Fruit fly (Drosophila melanogaster) whole organism, embryonic: Measurements from ENCODE around the gene IntS9.

Experiments used
- Abd-B ChIP-seq: fragments of 200-800 bp; sonication (Bioruptor generic); optimal IDR thresholded peaks from 2 replicates; lab custom pipeline; 2018; ENCODE audit warnings: missing biosample characterization, mild to moderate bottlenecking, missing genetic modification characterization, moderate library complexity
- Bdp1 ChIP-seq: fragments of 200-800 bp; sonication (Bioruptor generic); optimal IDR thresholded peaks from 3 replicates; lab custom pipeline; 2016; ENCODE audit warnings: missing biosample characterization, missing genetic modification characterization
- CG10321 ChIP-seq: fragments of 200-800 bp; sonication (Bioruptor generic); IDR thresholded peaks from 2 replicates; pipeline ENCODE4 v1.3.6; 2022; ENCODE audit warnings: missing biosample characterization, missing genetic modification characterization
- CG10959 ChIP-seq: fragments of 200-800 bp; sonication (Bioruptor generic); IDR thresholded peaks from 2 replicates; pipeline ENCODE4 v1.3.6; 2022; ENCODE audit warnings: missing biosample characterization, missing genetic modification characterization
- CG12299 ChIP-seq: fragments of 200-800 bp; sonication (Bioruptor generic); optimal IDR thresholded peaks from 2 replicates; lab custom pipeline; 2018; ENCODE audit warnings: missing biosample characterization, mild to moderate bottlenecking, missing genetic modification characterization
- CG12769 ChIP-seq: fragments of 200-800 bp; sonication (Bioruptor generic); optimal IDR thresholded peaks from 2 replicates; lab custom pipeline; 2019; ENCODE audit warnings: missing biosample characterization, mild to moderate bottlenecking, missing genetic modification characterization, moderate library complexity
- CG13894 ChIP-seq: fragments of 200-800 bp; sonication (Bioruptor generic); optimal IDR thresholded peaks from 3 replicates; lab custom pipeline; 2018; ENCODE audit warnings: missing biosample characterization, mild to moderate bottlenecking, missing genetic modification characterization, moderate library complexity
- CG14965 ChIP-seq: fragments of 200-800 bp; sonication (Bioruptor generic); optimal IDR thresholded peaks from 2 replicates; lab custom pipeline; 2016; ENCODE audit warnings: missing biosample characterization, missing genetic modification characterization, borderline replicate concordance
- CG15269 ChIP-seq: fragments of 200-800 bp; sonication (Bioruptor generic); optimal IDR thresholded peaks from 2 replicates; lab custom pipeline; 2018; ENCODE audit warnings: missing biosample characterization, mild to moderate bottlenecking, missing genetic modification characterization, moderate library complexity
- CG1602 ChIP-seq: fragments of 200-800 bp; sonication (Bioruptor generic); optimal IDR thresholded peaks from 3 replicates; lab custom pipeline; 2016; ENCODE audit warnings: missing biosample characterization, missing genetic modification characterization
- CG3726 ChIP-seq: fragments of 200-800 bp; sonication (Bioruptor generic); IDR thresholded peaks from 3 replicates; pipeline ENCODE4, ENCODE4 v1.3.6; 2022; ENCODE audit warnings: missing biosample characterization, missing genetic modification characterization
- CG4360 ChIP-seq: fragments of 200-800 bp; sonication (Bioruptor generic); IDR thresholded peaks from 2 replicates; pipeline ENCODE4 v1.3.6; 2022; ENCODE audit warnings: missing biosample characterization, missing genetic modification characterization
- CG4730 ChIP-seq: fragments of 200-800 bp; sonication (Bioruptor generic); IDR thresholded peaks from 2 replicates; pipeline ENCODE4 v1.3.6; 2022; ENCODE audit warnings: missing biosample characterization, missing genetic modification characterization
- CG6254 ChIP-seq: fragments of 200-800 bp; sonication (Bioruptor generic); optimal IDR thresholded peaks from 3 replicates; lab custom pipeline; 2017; ENCODE audit warnings: mild to moderate bottlenecking, missing biosample characterization, missing genetic modification reagents, missing genetic modification characterization
- CG6689 ChIP-seq: fragments of 200-800 bp; sonication (Bioruptor generic); IDR thresholded peaks from 2 replicates; pipeline ENCODE4 v1.3.6; 2022; ENCODE audit warnings: missing biosample characterization, missing genetic modification characterization
- Chrac-16 ChIP-seq: fragments of 200-800 bp; sonication (Bioruptor generic); optimal IDR thresholded peaks from 3 replicates; lab custom pipeline; 2016; ENCODE audit warnings: missing biosample characterization, missing genetic modification characterization
- Doc2 ChIP-seq: fragments of 200-800 bp; sonication (Bioruptor generic); IDR thresholded peaks from 2 replicates; pipeline ENCODE4 v1.3.6; 2022; ENCODE audit warnings: missing biosample characterization, missing genetic modification characterization
- Ets65A ChIP-seq: fragments of 200-800 bp; sonication (Bioruptor generic); peaks from one replicate; lab custom pipeline; 2016; ENCODE audit warnings: missing biosample characterization, missing genetic modification characterization
- Fer3 ChIP-seq: fragments of 200-800 bp; sonication (Bioruptor generic); optimal IDR thresholded peaks from 2 replicates; lab custom pipeline; 2018; ENCODE audit warnings: missing biosample characterization, mild to moderate bottlenecking, missing genetic modification characterization, moderate library complexity
- Med ChIP-seq: fragments of 200-800 bp; sonication (Bioruptor generic); peaks from one replicate; lab custom pipeline; 2016; ENCODE audit warnings: missing biosample characterization, missing genetic modification characterization, mild to moderate bottlenecking, inconsistent platforms, moderate library complexity
- NC2β ChIP-seq: fragments of 200-800 bp; sonication (Bioruptor generic); optimal IDR thresholded peaks from 2 replicates; lab custom pipeline; 2016; ENCODE audit warnings: missing biosample characterization, missing genetic modification characterization
- Oaz ChIP-seq: fragments of 200-800 bp; sonication (Bioruptor generic); IDR thresholded peaks from 2 replicates; pipeline ENCODE4 v1.3.6; 2022; ENCODE audit warnings: missing biosample characterization, missing genetic modification characterization
- Pdp1 ChIP-seq, 2 experiments: fragments of 200-800 bp; sonication (Bioruptor generic); optimal IDR thresholded peaks; 3 replicates each; lab custom pipeline; 2016; ENCODE audit warnings: missing biosample characterization in 2 of 2, missing genetic modification characterization in 2 of 2, mild to moderate bottlenecking in 1 of 2, moderate library complexity in 1 of 2
- Poxn ChIP-seq: fragments of 200-800 bp; sonication (Bioruptor generic); IDR thresholded peaks from 2 replicates; pipeline ENCODE4 v1.3.6; 2022; ENCODE audit warnings: missing biosample characterization, missing genetic modification characterization
- Sox102F ChIP-seq: fragments of 200-800 bp; sonication (Bioruptor generic); optimal IDR thresholded peaks from 2 replicates; lab custom pipeline; 2018; ENCODE audit warnings: missing biosample characterization, mild to moderate bottlenecking, missing genetic modification characterization, moderate library complexity
- Taf1 ChIP-seq: fragments of 200-800 bp; sonication (Bioruptor generic); IDR thresholded peaks from 2 replicates; pipeline ENCODE4 v1.3.6; 2022; ENCODE audit warnings: missing biosample characterization, missing genetic modification characterization
- YL-1 ChIP-seq: fragments of 200-800 bp; sonication (Bioruptor generic); optimal IDR thresholded peaks from 3 replicates; lab custom pipeline; 2017; ENCODE audit warnings: missing biosample characterization, mild to moderate bottlenecking, missing genetic modification characterization
- bab2 ChIP-seq: fragments of 200-800 bp; sonication (Bioruptor generic); optimal IDR thresholded peaks from 2 replicates; lab custom pipeline; 2016; ENCODE audit warnings: missing biosample characterization, missing genetic modification characterization
- cg ChIP-seq: fragments of 200-800 bp; sonication (Bioruptor generic); optimal IDR thresholded peaks from 3 replicates; lab custom pipeline; 2019; ENCODE audit warnings: missing biosample characterization, mild to moderate bottlenecking, missing genetic modification characterization, moderate library complexity
- da ChIP-seq: fragments of 200-800 bp; sonication (Bioruptor generic); optimal IDR thresholded peaks from 2 replicates; lab custom pipeline; 2016; ENCODE audit warnings: missing biosample characterization, missing genetic modification characterization
- fd96Cb ChIP-seq: fragments of 200-800 bp; sonication (Bioruptor generic); optimal IDR thresholded peaks from 2 replicates; lab custom pipeline; 2018; ENCODE audit warnings: missing biosample characterization, mild to moderate bottlenecking, missing genetic modification characterization, moderate library complexity
- gce ChIP-seq: fragments of 200-800 bp; sonication (Bioruptor generic); IDR thresholded peaks from 3 replicates; pipeline ENCODE4 v1.3.6; 2022; ENCODE audit warnings: missing biosample characterization, missing genetic modification characterization
- hb ChIP-seq: fragments of 200-800 bp; sonication (Bioruptor generic); IDR thresholded peaks from 3 replicates; pipeline ENCODE4 v1.3.6; 2022; ENCODE audit warnings: missing biosample characterization, missing genetic modification characterization; ENCODE audit not compliant: partially characterized antibody
- insv ChIP-seq, 2 experiments: fragments of 200-800 bp; sonication (Bioruptor generic); optimal IDR thresholded peaks; 3 replicates each; lab custom pipeline; 2016 to 2018; ENCODE audit warnings: missing biosample characterization in 2 of 2, missing genetic modification characterization in 2 of 2
- lbe ChIP-seq: fragments of 200-800 bp; sonication (Bioruptor generic); optimal IDR thresholded peaks from 2 replicates; lab custom pipeline; 2016; ENCODE audit warnings: missing biosample characterization, mild to moderate bottlenecking, missing genetic modification characterization
- luna ChIP-seq: fragments of 200-800 bp; sonication (Bioruptor generic); optimal IDR thresholded peaks from 2 replicates; lab custom pipeline; 2016; ENCODE audit warnings: missing biosample characterization, missing genetic modification characterization
- nerfin-1 ChIP-seq: fragments of 200-800 bp; sonication (Bioruptor generic); optimal IDR thresholded peaks from 3 replicates; lab custom pipeline; 2019; ENCODE audit warnings: missing biosample characterization, mild to moderate bottlenecking, missing genetic modification characterization, moderate library complexity
- nerfin-2 ChIP-seq: fragments of 200-800 bp; sonication (Bioruptor generic); IDR thresholded peaks from 2 replicates; pipeline ENCODE4 v1.3.6; 2022; ENCODE audit warnings: missing biosample characterization, missing genetic modification characterization; ENCODE audit not compliant: partially characterized antibody
- nom ChIP-seq: fragments of 200-800 bp; sonication (Bioruptor generic); optimal IDR thresholded peaks from 2 replicates; lab custom pipeline; 2017; ENCODE audit warnings: missing biosample characterization, missing genetic modification characterization, mild to moderate bottlenecking, moderate library complexity, missing genetic modification reagents
- odd ChIP-seq: fragments of 200-800 bp; sonication (Bioruptor generic); optimal IDR thresholded peaks from 2 replicates; lab custom pipeline; 2017; ENCODE audit warnings: missing biosample characterization, mild to moderate bottlenecking, missing genetic modification characterization
- rib ChIP-seq: fragments of 200-800 bp; sonication (Bioruptor generic); IDR thresholded peaks from 2 replicates; pipeline ENCODE4 v1.3.6; 2022; ENCODE audit warnings: missing biosample characterization, missing genetic modification characterization
- ro ChIP-seq: fragments of 200-800 bp; sonication (Bioruptor generic); IDR thresholded peaks from 2 replicates; pipeline ENCODE4 v1.3.6; 2022; ENCODE audit warnings: missing biosample characterization, missing genetic modification characterization
- sc ChIP-seq, 3 experiments: fragments of >200 bp in 2 of 3; fragments of 200-800 bp in 1 of 3; sonication (Bioruptor generic) in 1 of 3; optimal IDR thresholded peaks; 2 replicates in 2 of 3; 3 replicates in 1 of 3; lab custom pipeline; 2017; ENCODE audit warnings: mild to moderate bottlenecking in 1 of 3, missing biosample characterization in 1 of 3, missing genetic modification characterization in 1 of 3, missing genetic modification reagents in 1 of 3
- slp2 ChIP-seq: fragments of 200-800 bp; sonication (Bioruptor generic); optimal IDR thresholded peaks from 2 replicates; lab custom pipeline; 2016; ENCODE audit warnings: missing biosample characterization, missing genetic modification characterization
- sr ChIP-seq: fragments of 200-800 bp; sonication (Bioruptor generic); IDR thresholded peaks from 3 replicates; pipeline ENCODE4 v1.3.6; 2022; ENCODE audit warnings: missing biosample characterization, missing genetic modification characterization
- yki ChIP-seq: fragments of >200 bp; optimal IDR thresholded peaks from 3 replicates; lab custom pipeline; 2018

Gene IntS9

DNA sequence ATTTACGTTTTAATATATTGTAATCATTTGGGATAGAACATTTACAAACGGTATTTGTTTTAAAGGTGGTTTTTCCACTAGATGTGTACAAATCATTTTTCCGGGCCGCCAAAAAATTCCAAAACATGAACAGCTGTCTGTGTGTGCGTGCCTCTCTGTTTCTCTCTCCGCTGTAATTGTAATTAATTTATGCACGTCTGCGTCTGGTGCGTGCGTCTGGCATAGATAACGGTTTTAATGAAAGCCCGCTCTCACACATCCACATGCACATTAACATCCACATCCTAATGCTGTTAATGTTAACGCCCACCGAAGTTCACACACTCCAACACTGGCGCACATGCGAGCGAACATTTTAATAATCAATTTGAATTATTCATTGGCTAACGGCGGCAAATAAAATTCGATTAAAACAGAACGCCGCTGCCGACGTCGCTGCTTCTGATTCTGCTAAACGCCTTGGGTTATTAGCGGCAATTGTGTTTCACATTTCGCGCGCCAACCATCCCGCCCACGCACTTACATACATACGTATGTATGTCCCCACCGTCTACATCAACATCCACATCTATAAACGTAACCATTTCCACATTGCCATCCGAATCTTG lies 40.6 kb upstream of the IntS9 start (continued):
- no peak for TF ChIP-seq rib (GFP tag; lab: Robert Waterston, UW)
- no peak for TF ChIP-seq CG14965 (GFP tag; lab: Kevin White, UChicago)
- no peak for TF ChIP-seq YL-1 (GFP tag; lab: Kevin White, UChicago)
- no peak for TF ChIP-seq CG1602 (GFP tag; lab: Kevin White, UChicago)
- no peak for TF ChIP-seq sc (optimal IDR thresholded peaks at IDR 0.05; lab: Kevin White, UChicago)
- TF ChIP-seq sc (GFP tag; optimal IDR thresholded peaks at IDR 0.05; lab: Kevin White, UChicago), result no peak
- no peak for TF ChIP-seq CG4730 (GFP tag; lab: Robert Waterston, UW)
- TF ChIP-seq Oaz (GFP tag; lab: Robert Waterston, UW), result no peak
- TF ChIP-seq Med (GFP tag; lab: Kevin White, UChicago), result peak; percentile 69
- TF ChIP-seq Doc2 (GFP tag; lab: Robert Waterston, UW), result no peak
- no peak for TF ChIP-seq nerfin-2 (GFP tag; lab: Robert Waterston, UW)
- TF ChIP-seq hb (GFP tag; lab: Robert Waterston, UW), result no peak
- no peak for TF ChIP-seq CG10321 (GFP tag; lab: Robert Waterston, UW)
- TF ChIP-seq CG6254 (GFP tag; lab: Kevin White, UChicago), result no peak
- peak; percentile 79 for TF ChIP-seq sr (GFP tag; lab: Robert Waterston, UW)

- no peak for TF ChIP-seq Fer3 (tag; lab: Kevin White, UChicago)
- 0 out of 3 replicates have a peak, but pooled peaks have one; percentile 52 for TF ChIP-seq CG3726 (GFP tag; lab: Robert Waterston, UW)
- peak; percentile 23; the same call in 1 of the 2 replicates for TF ChIP-seq CG4360
- peak; percentile 72 for TF ChIP-seq Med (GFP tag; lab: Kevin White, UChicago)
- TF ChIP-seq CG12769, result peak; percentile 45
- TF ChIP-seq Pdp1 (GFP tag; optimal IDR thresholded peaks at IDR 0.05; lab: Kevin White, UChicago), result peak in 1 of 2 experiments; percentile 74
- TF ChIP-seq cg (GFP tag; lab: Kevin White, UChicago), result peak; percentile 47
- no peak for TF ChIP-seq nom (GFP tag; lab: Kevin White, UChicago)
- TF ChIP-seq ro, result no peak
- peak; percentile 19 for TF ChIP-seq CG13894
- TF ChIP-seq CG10959 (GFP tag; lab: Robert Waterston, UW), result 0 out of 2 replicates have a peak, but pooled peaks have one; percentile 33
- TF ChIP-seq da (GFP tag; lab: Kevin White, UChicago), result no peak
- no peak for TF ChIP-seq nerfin-1 (tag; lab: Kevin White, UChicago)
- TF ChIP-seq Chrac-16, result no peak
- TF ChIP-seq luna, result no peak
- no peak for TF ChIP-seq CG10321 (GFP tag; lab: Robert Waterston, UW)
These were observed 39.9 kb upstream of the IntS9 start for dm6 chr3L:16145282-16145681.

DNA sequence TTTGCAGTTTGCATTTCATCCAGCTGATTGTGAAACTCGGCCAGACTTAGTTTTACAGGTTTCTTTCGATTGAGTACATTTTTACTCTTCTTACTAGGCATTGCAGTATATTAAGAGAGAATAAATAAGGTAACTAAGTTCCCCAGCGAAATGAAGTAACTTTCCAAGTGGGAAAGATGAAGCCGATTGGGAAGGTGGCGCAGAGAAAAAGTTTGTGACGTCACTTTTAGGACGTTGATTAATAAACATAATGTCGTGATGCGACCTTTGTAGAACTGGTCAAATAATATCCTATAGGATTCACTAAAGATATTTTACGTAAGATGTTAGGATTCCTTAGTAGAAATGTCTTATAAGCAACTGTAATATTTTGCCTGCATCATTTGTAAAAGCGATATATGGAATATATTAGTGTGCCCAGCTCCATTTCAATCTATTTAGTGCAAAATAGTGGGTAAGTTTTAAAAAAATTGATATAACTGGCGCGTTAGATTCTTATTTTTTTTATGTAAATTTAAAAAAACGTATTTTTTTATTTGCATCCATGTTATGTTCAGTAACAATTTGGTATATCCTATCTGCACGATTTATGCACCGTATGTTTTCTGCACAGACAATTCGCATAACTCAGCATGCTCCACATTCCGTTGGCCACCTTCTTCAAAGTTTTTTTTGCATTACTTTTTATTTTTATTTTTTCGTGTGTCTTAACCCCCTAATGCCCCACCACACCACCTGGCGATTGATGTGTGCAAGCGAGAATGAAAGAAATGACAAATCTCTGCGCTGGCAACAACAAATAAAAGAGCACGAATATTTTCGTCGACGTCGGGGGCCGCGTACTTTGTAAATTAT lies 38.5 kb upstream of the IntS9 start, which contains the start of gene CG32152:
CG32152 (minus strand) TSS at position 352 of the 855 bp plus-strand sequence.
- TF ChIP-seq Ets65A (no peak), slp2 (no peak), lbe (GFP tag; lab: Kevin White, UChicago) (no peak), Sox102F (GFP tag; lab: Kevin White, UChicago) (no peak), Bdp1 (GFP tag; lab: Kevin White, UChicago) (no peak), bab2 (no peak), Abd-B (GFP tag; lab: Kevin White, UChicago) (no peak), yki (lab: Kevin White, UChicago) (no peak), fd96Cb (no peak), CG6689 (peak; percentile 97), insv (GFP tag; optimal IDR thresholded peaks at IDR 0.05; lab: Kevin White, UChicago) (no peak), CG15269 (tag; lab: Kevin White, UChicago) (no peak), NC2β (GFP tag; lab: Kevin White, UChicago) (no peak), gce (no peak), odd (no peak), CG12299 (tag; lab: Kevin White, UChicago) (no peak), Taf1 (GFP tag; lab: Robert Waterston, UW) (no peak), Poxn (GFP tag; lab: Robert Waterston, UW) (no peak)
